Fruit fly (Drosophila melanogaster): ENCODE results near the gene CG44954.

DNA sequence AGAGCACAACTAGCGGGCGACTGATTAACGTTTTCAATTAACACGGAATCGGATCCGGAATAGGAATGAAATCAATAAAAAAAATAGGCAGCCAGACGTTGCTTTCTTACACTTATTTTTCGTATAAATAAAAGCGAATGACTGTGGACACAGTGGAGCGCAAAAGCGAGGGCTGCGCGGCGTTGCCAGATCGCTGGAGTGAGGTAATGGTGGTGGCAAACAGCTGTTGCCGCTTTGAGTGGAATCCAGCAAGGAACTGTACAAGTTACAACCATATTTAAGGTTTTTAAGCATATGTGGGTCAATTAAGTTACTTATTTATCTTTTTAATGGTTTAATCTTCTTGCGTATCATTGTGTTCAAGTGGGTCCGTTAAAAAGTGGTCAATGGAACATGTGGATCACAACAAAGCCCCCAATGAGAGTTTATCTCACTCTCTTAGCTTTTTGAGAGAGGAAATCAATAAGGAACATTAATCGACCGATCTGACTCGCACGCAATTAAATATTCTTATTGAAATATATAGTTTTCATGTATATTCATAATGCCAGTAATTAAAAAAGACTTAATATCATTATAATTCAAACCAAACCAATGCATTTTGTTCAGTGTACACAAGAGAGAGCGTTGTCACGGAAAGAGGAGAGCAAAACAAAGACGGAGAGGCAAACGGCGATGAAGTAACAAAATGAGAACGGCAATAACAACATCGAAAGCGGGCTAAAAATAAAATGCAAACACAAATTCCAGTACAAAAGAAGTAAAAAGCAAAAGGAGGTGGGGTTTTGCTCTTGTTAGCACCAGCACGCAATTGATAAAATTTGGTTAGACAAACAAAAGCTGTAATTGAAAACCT lies 21.3 kb downstream of the CG44954 start:
- TF ChIP-seq CG8478 (optimal IDR thresholded peaks at IDR 0.05) (no peak), CTCF (optimal IDR thresholded peaks at IDR 0.05) (no peak)

Measured in S2 (cell line).